Worm (Caenorhabditis elegans) whole organism, L4/young adult: ENCODE data around the gene rpn-13.
A peak's percentile ranks its signal among the peaks of the same experiment; 100 is the strongest.

ENCODE experiments used
- W03F9.2 ChIP-seq: fragments of 150-350 bp; optimal IDR thresholded peaks from 2 replicates; lab custom pipeline; 2014; ENCODE audit warnings: missing biosample characterization, missing genetic modification characterization
- dao-5 ChIP-seq: sonication (generic microtip); optimal IDR thresholded peaks from 2 replicates; lab custom pipeline; 2016; ENCODE audit warnings: missing genotype, missing genetic modification characterization, moderate library complexity, missing compliant biosample characterization
- him-1 ChIP-seq: sonication (generic microtip); optimal IDR thresholded peaks from 2 replicates; lab custom pipeline; 2016; ENCODE audit warnings: missing genotype, missing genetic modification reagents, missing genetic modification characterization, missing compliant biosample characterization

rpn-13 gene

ce11 chrIII:6362323-6362922, 20.7 kb upstream of the rpn-13 start:
- TF ChIP-seq him-1 (tag; lab: Kevin White, UChicago) (no peak), dao-5 (no peak), W03F9.2 (tag; lab: Kevin White, UChicago) (no peak)

ce11 chrIII:6361560-6361959, 19.8 kb upstream of the rpn-13 start:
- TF ChIP-seq W03F9.2 (tag; lab: Kevin White, UChicago) (no peak), dao-5 (no peak)

- no peak for TF ChIP-seq dao-5
- TF ChIP-seq him-1 (tag; lab: Kevin White, UChicago), result no peak
- no peak for TF ChIP-seq W03F9.2 (tag; lab: Kevin White, UChicago)
These were observed 19.1 kb upstream of the rpn-13 start for ce11 chrIII:6360825-6361224.

ce11 chrIII:6360114-6360513, 18.4 kb upstream of the rpn-13 start:
- no peak for TF ChIP-seq him-1 (tag; lab: Kevin White, UChicago)
- no peak for TF ChIP-seq W03F9.2 (tag; lab: Kevin White, UChicago)
- TF ChIP-seq dao-5, result no peak

ce11 chrIII:6359171-6359854, 17.6 kb upstream of the rpn-13 start:
- TF ChIP-seq dao-5, result no peak
- TF ChIP-seq him-1 (tag; lab: Kevin White, UChicago), result no peak
- no peak for TF ChIP-seq W03F9.2 (tag; lab: Kevin White, UChicago)

- no peak for TF ChIP-seq W03F9.2 (tag; lab: Kevin White, UChicago)
- no peak for TF ChIP-seq dao-5
- no peak for TF ChIP-seq him-1 (tag; lab: Kevin White, UChicago)
These were observed 17.0 kb upstream of the rpn-13 start for ce11 chrIII:6358704-6359103.

- TF ChIP-seq W03F9.2 (tag; lab: Kevin White, UChicago) (no peak), him-1 (tag; lab: Kevin White, UChicago) (no peak), dao-5 (no peak)
These were observed 15.0 kb upstream of the rpn-13 start for ce11 chrIII:6356764-6357163.

ce11 chrIII:6356007-6356406, 14.3 kb upstream of the rpn-13 start:
- TF ChIP-seq W03F9.2 (tag; lab: Kevin White, UChicago) (no peak), him-1 (tag; lab: Kevin White, UChicago) (no peak), dao-5 (no peak)

- TF ChIP-seq him-1 (tag; lab: Kevin White, UChicago) (no peak), dao-5 (no peak), W03F9.2 (tag; lab: Kevin White, UChicago) (no peak)
These were observed 13.6 kb upstream of the rpn-13 start for ce11 chrIII:6355359-6355758.

ce11 chrIII:6353084-6353483, 11.4 kb upstream of the rpn-13 start, which contains the start of gene akap-1:
Gene akap-1, plus strand, starts transcription at chrIII:6353384.
- TF ChIP-seq dao-5 (no peak), him-1 (tag; lab: Kevin White, UChicago) (no peak), W03F9.2 (tag; lab: Kevin White, UChicago) (no peak)

- no peak for TF ChIP-seq him-1 (tag; lab: Kevin White, UChicago)
- no peak for TF ChIP-seq dao-5
- TF ChIP-seq W03F9.2 (tag; lab: Kevin White, UChicago), result no peak
These were observed 10.7 kb upstream of the rpn-13 start for ce11 chrIII:6352459-6352858.

- TF ChIP-seq dao-5, result no peak
- no peak for TF ChIP-seq him-1 (tag; lab: Kevin White, UChicago)
These were observed 9.7 kb upstream of the rpn-13 start for ce11 chrIII:6351438-6351837.

ce11 chrIII:6350424-6350823, 8.7 kb upstream of the rpn-13 start:
- TF ChIP-seq dao-5, result no peak
- TF ChIP-seq him-1 (tag; lab: Kevin White, UChicago), result no peak
- TF ChIP-seq W03F9.2 (tag; lab: Kevin White, UChicago), result no peak

- no peak for TF ChIP-seq W03F9.2 (tag; lab: Kevin White, UChicago)
- no peak for TF ChIP-seq dao-5
- TF ChIP-seq him-1 (tag; lab: Kevin White, UChicago), result peak; percentile 64
These were observed 6.8 kb upstream of the rpn-13 start for ce11 chrIII:6348578-6348977.

ce11 chrIII:6345968-6346498, 4.3 kb upstream of the rpn-13 start, which contains the start of the genes trmt-10C.2 and C56G2.22:
Gene trmt-10C.2, plus strand, starts transcription at chrIII:6346281.
Gene C56G2.22, plus strand, starts transcription at chrIII:6346448.
- TF ChIP-seq dao-5 (no peak), him-1 (tag; lab: Kevin White, UChicago) (no peak), W03F9.2 (tag; lab: Kevin White, UChicago) (no peak)
